Fruit fly (Drosophila melanogaster): Measurements from ENCODE around the gene CG32052.

Gene CG32052

dm6 chr3L:9765710-9766005 is 21.2 kb upstream of the CG32052 start:
- no peak for TF ChIP-seq kay (GFP tag; ENCODE audit: borderline replicate concordance)
- no peak for TF ChIP-seq Mnt (GFP tag; optimal IDR thresholded peaks at IDR 0.05)
- TF ChIP-seq CG7101 (tag; optimal IDR thresholded peaks at IDR 0.05) = no peak
- TF ChIP-seq Hr96 (GFP tag; optimal IDR thresholded peaks at IDR 0.05) = no peak
- no peak for TF ChIP-seq CG1620 (GFP tag; optimal IDR thresholded peaks at IDR 0.05)
- TF ChIP-seq pad (GFP tag; optimal IDR thresholded peaks at IDR 0.05) = no peak
- TF ChIP-seq Crg-1 (GFP tag; optimal IDR thresholded peaks at IDR 0.05) = no peak
- TF ChIP-seq bab1 (GFP tag; optimal IDR thresholded peaks at IDR 0.05) = no peak
- no peak for TF ChIP-seq CG12768 (GFP tag; optimal IDR thresholded peaks at IDR 0.05)
- TF ChIP-seq CG7045 (GFP tag; optimal IDR thresholded peaks at IDR 0.05) = no peak
- TF ChIP-seq CG33017 (tag; optimal IDR thresholded peaks at IDR 0.05) = no peak
- no peak for TF ChIP-seq toe (GFP tag; optimal IDR thresholded peaks at IDR 0.05)
- no peak for TF ChIP-seq CG14711 (tag; optimal IDR thresholded peaks at IDR 0.05)
- no peak for TF ChIP-seq cic (GFP tag; optimal IDR thresholded peaks at IDR 0.05)
- no peak for TF ChIP-seq cnc (optimal IDR thresholded peaks at IDR 0.05)
- no peak for TF ChIP-seq Clk (GFP tag; optimal IDR thresholded peaks at IDR 0.05)

dm6 chr3L:9766364-9766763 is 20.5 kb upstream of the CG32052 start:
- no peak for TF ChIP-seq tj (GFP tag; optimal IDR thresholded peaks at IDR 0.05)
- TF ChIP-seq cic (GFP tag; optimal IDR thresholded peaks at IDR 0.05) = no peak
- TF ChIP-seq cnc (optimal IDR thresholded peaks at IDR 0.05) = no peak
- no peak for TF ChIP-seq CG14711 (tag; optimal IDR thresholded peaks at IDR 0.05)
- TF ChIP-seq CG5204 (GFP tag; optimal IDR thresholded peaks at IDR 0.05) = no peak
- TF ChIP-seq Mnt (GFP tag; optimal IDR thresholded peaks at IDR 0.05) = no peak
- TF ChIP-seq CG12768 (GFP tag; optimal IDR thresholded peaks at IDR 0.05) = no peak

- TF ChIP-seq pad (GFP tag; optimal IDR thresholded peaks at IDR 0.05) = no peak
- TF ChIP-seq kay (GFP tag; ENCODE audit: borderline replicate concordance) = peak; percentile 47
- peak; percentile 23 for TF ChIP-seq CG7045 (GFP tag; optimal IDR thresholded peaks at IDR 0.05)
These were observed 19.0 kb upstream of the CG32052 start for dm6 chr3L:9767636-9768358.

dm6 chr3L:9768385-9768784 is 18.5 kb upstream of the CG32052 start:
- TF ChIP-seq CG5204 (GFP tag; optimal IDR thresholded peaks at IDR 0.05) (no peak), Crg-1 (GFP tag; optimal IDR thresholded peaks at IDR 0.05) (no peak), bab1 (GFP tag; optimal IDR thresholded peaks at IDR 0.05) (no peak), ovo (GFP tag; optimal IDR thresholded peaks at IDR 0.05) (no peak), tj (GFP tag; optimal IDR thresholded peaks at IDR 0.05) (no peak), kay (GFP tag; ENCODE audit: borderline replicate concordance) (no peak), CG1620 (GFP tag; optimal IDR thresholded peaks at IDR 0.05) (no peak), CG7101 (tag; optimal IDR thresholded peaks at IDR 0.05) (no peak), Mnt (GFP tag; optimal IDR thresholded peaks at IDR 0.05) (no peak), CG14711 (tag; optimal IDR thresholded peaks at IDR 0.05) (no peak), Hr96 (GFP tag; optimal IDR thresholded peaks at IDR 0.05) (no peak), pad (GFP tag; optimal IDR thresholded peaks at IDR 0.05) (no peak), CG7045 (GFP tag; optimal IDR thresholded peaks at IDR 0.05) (no peak)

- TF ChIP-seq CG5204 (GFP tag; optimal IDR thresholded peaks at IDR 0.05) (no peak), ovo (GFP tag; optimal IDR thresholded peaks at IDR 0.05) (no peak), pad (GFP tag; optimal IDR thresholded peaks at IDR 0.05) (no peak), cnc (optimal IDR thresholded peaks at IDR 0.05) (no peak), Mnt (GFP tag; optimal IDR thresholded peaks at IDR 0.05) (no peak), toe (GFP tag; optimal IDR thresholded peaks at IDR 0.05) (no peak), kay (GFP tag; ENCODE audit: borderline replicate concordance) (no peak), CG33017 (tag; optimal IDR thresholded peaks at IDR 0.05) (no peak), CG1620 (GFP tag; optimal IDR thresholded peaks at IDR 0.05) (no peak), tj (GFP tag; optimal IDR thresholded peaks at IDR 0.05) (no peak), CG11617 (GFP tag; optimal IDR thresholded peaks at IDR 0.05) (no peak)
These were observed 11.1 kb upstream of the CG32052 start for dm6 chr3L:9775728-9776127.

- no peak for TF ChIP-seq CG33017 (tag; optimal IDR thresholded peaks at IDR 0.05)
- no peak for TF ChIP-seq CG12768 (GFP tag; optimal IDR thresholded peaks at IDR 0.05)
- no peak for TF ChIP-seq cic (GFP tag; optimal IDR thresholded peaks at IDR 0.05)
- TF ChIP-seq cnc (optimal IDR thresholded peaks at IDR 0.05) = no peak
- no peak for TF ChIP-seq tj (GFP tag; optimal IDR thresholded peaks at IDR 0.05)
- TF ChIP-seq pad (GFP tag; optimal IDR thresholded peaks at IDR 0.05) = no peak
- no peak for TF ChIP-seq ovo (GFP tag; optimal IDR thresholded peaks at IDR 0.05)
- no peak for TF ChIP-seq CG5204 (GFP tag; optimal IDR thresholded peaks at IDR 0.05)
- TF ChIP-seq CG7045 (GFP tag; optimal IDR thresholded peaks at IDR 0.05) = no peak
- no peak for TF ChIP-seq CG11617 (GFP tag; optimal IDR thresholded peaks at IDR 0.05)
- TF ChIP-seq Hr96 (GFP tag; optimal IDR thresholded peaks at IDR 0.05) = no peak
- TF ChIP-seq bab1 (GFP tag; optimal IDR thresholded peaks at IDR 0.05) = no peak
These were observed 9.9 kb upstream of the CG32052 start for dm6 chr3L:9776804-9777393.

dm6 chr3L:9797587-9797986 is 10.7 kb downstream of the CG32052 start, which contains the start of gene Zasp67:
Zasp67 (minus strand) TSS chr3L:9797687.
- TF ChIP-seq CG1620 (GFP tag; optimal IDR thresholded peaks at IDR 0.05) (no peak), toe (GFP tag; optimal IDR thresholded peaks at IDR 0.05) (no peak), CG33017 (tag; optimal IDR thresholded peaks at IDR 0.05) (no peak), Clk (GFP tag; optimal IDR thresholded peaks at IDR 0.05) (no peak), CG7045 (GFP tag; optimal IDR thresholded peaks at IDR 0.05) (no peak), kay (GFP tag; ENCODE audit: borderline replicate concordance) (no peak), ovo (GFP tag; optimal IDR thresholded peaks at IDR 0.05) (no peak), cic (GFP tag; optimal IDR thresholded peaks at IDR 0.05) (no peak), bab1 (GFP tag; optimal IDR thresholded peaks at IDR 0.05) (no peak), CG11617 (GFP tag; optimal IDR thresholded peaks at IDR 0.05) (no peak), CG12768 (GFP tag; optimal IDR thresholded peaks at IDR 0.05) (no peak), Hr96 (GFP tag; optimal IDR thresholded peaks at IDR 0.05) (no peak), Crg-1 (GFP tag; optimal IDR thresholded peaks at IDR 0.05) (no peak), CG5204 (GFP tag; optimal IDR thresholded peaks at IDR 0.05) (no peak), pad (GFP tag; optimal IDR thresholded peaks at IDR 0.05) (no peak), CG14711 (tag; optimal IDR thresholded peaks at IDR 0.05) (no peak)
